Worm (Caenorhabditis elegans): Measurements from ENCODE around the gene srab-14.

DNA sequence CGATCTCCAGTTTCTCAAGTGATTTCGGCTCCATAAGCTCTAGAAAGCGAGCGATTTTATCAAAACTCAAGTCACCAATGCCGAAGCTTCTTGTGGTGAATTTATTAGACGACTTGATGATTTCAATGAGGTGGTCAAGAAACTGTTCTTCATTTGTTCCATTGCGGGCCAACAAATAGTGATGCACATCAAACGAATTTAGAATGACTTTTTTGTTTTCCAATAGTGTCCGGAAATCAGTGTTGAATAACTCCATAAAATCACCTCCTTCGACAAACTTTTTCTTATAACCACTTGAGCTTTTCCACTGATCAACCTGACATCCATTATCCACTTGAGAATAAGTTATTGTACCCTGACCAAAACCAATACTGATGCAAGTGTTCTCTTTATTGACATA is 48.0 kb upstream of the srab-14 start:
- TF ChIP-seq unc-55 (GFP tag; optimal IDR thresholded peaks at IDR 0.05) (no peak), ceh-19 (GFP tag; optimal IDR thresholded peaks at IDR 0.05) (no peak), rnt-1 (tag; optimal IDR thresholded peaks at IDR 0.05) (no peak), pha-4 (tag; optimal IDR thresholded peaks at IDR 0.05) (no peak), eyg-1 (tag; optimal IDR thresholded peaks at IDR 0.05) (no peak), K02D7.2 (tag; optimal IDR thresholded peaks at IDR 0.05) (no peak), C08G9.2 (tag; optimal IDR thresholded peaks at IDR 0.05) (no peak), ahr-1 (tag; optimal IDR thresholded peaks at IDR 0.05) (no peak), ceh-14 (tag; optimal IDR thresholded peaks at IDR 0.05) (no peak), hlh-6 (tag; optimal IDR thresholded peaks at IDR 0.05) (no peak), pax-1 (tag; optimal IDR thresholded peaks at IDR 0.05) (no peak)

Data from whole organism, late embryonic.